Comparison of ENCODE assay signal across 1 fruit fly cellular context in genomic region chr3R:18090014-18090853, dm6.
TF ChIP-seq lines count a peak whose summit lies in the region.

sr (plus strand) TSS chr3R:18090803.

TF ChIP-seq in whole organism, embryonic, 481 proteins besides CTCF, POLR2A, EP300 and RAD21 (continued from another document and continues in another):
- TF ChIP-seq hbn (GFP tag; IDR thresholded peaks at IDR 0.05; lab: Robert Waterston, UW; ENCODE audit: partially characterized antibody) (no peak), bigmax (GFP tag; optimal IDR thresholded peaks at IDR 0.05; lab: Kevin White, UChicago) (no peak), btn (GFP tag; optimal IDR thresholded peaks at IDR 0.05; lab: Kevin White, UChicago) (no peak), vvl (GFP tag; IDR thresholded peaks at IDR 0.05; lab: Robert Waterston, UW) (0 out of 2 replicates have a peak, but pooled peaks have one; percentile 16), trh (GFP tag; optimal IDR thresholded peaks at IDR 0.05; lab: Kevin White, UChicago) (no peak), CG17328 (GFP tag; IDR thresholded peaks at IDR 0.05; lab: Robert Waterston, UW) (no peak), cas (GFP tag; IDR thresholded peaks at IDR 0.05; lab: Robert Waterston, UW) (no peak), lola (GFP tag; optimal IDR thresholded peaks at IDR 0.05; lab: Kevin White, UChicago) (no peak), CG10321 (GFP tag; IDR thresholded peaks at IDR 0.05; lab: Robert Waterston, UW) (no peak), Drgx (GFP tag; IDR thresholded peaks at IDR 0.05; lab: Robert Waterston, UW) (peak; percentile 39; the same call in 1 of the 2 replicates), CG5953 (GFP tag; IDR thresholded peaks at IDR 0.05; lab: Robert Waterston, UW) (no peak), Xrp1 (GFP tag; IDR thresholded peaks at IDR 0.05; lab: Robert Waterston, UW) (peak; percentile 58; the same call in 1 of the 2 replicates), MBD-R2 (GFP tag; IDR thresholded peaks at IDR 0.05; lab: Robert Waterston, UW) (no peak), CG3065 (GFP tag; optimal IDR thresholded peaks at IDR 0.05; lab: Kevin White, UChicago) (no peak), Jarid2 (GFP tag; optimal IDR thresholded peaks at IDR 0.05; lab: Kevin White, UChicago) (no peak), pho (GFP tag; optimal IDR thresholded peaks at IDR 0.05; lab: Kevin White, UChicago) (no peak), CG33213 (GFP tag; optimal IDR thresholded peaks at IDR 0.05; lab: Kevin White, UChicago) (no peak), CG10462 (GFP tag; optimal IDR thresholded peaks at IDR 0.05; lab: Kevin White, UChicago) (no peak), Hand (GFP tag; optimal IDR thresholded peaks at IDR 0.05; lab: Kevin White, UChicago) (no peak), tx (GFP tag; optimal IDR thresholded peaks at IDR 0.05; lab: Kevin White, UChicago) (no peak), CG5180 (GFP tag; optimal IDR thresholded peaks at IDR 0.05; lab: Kevin White, UChicago) (no peak), Dbx (GFP tag; IDR thresholded peaks at IDR 0.05; lab: Robert Waterston, UW) (no peak), CG43689 (GFP tag; IDR thresholded peaks at IDR 0.05; lab: Robert Waterston, UW) (no peak), CG11093 (GFP tag; IDR thresholded peaks at IDR 0.05; lab: Robert Waterston, UW) (no peak), CG9727 (GFP tag; optimal IDR thresholded peaks at IDR 0.05; lab: Kevin White, UChicago) (peak; percentile 15), kni (GFP tag; optimal IDR thresholded peaks at IDR 0.05; lab: Kevin White, UChicago) (no peak), stwl (tag; optimal IDR thresholded peaks at IDR 0.05; lab: Kevin White, UChicago) (no peak), CG14860 (GFP tag; IDR thresholded peaks at IDR 0.05; lab: Robert Waterston, UW; ENCODE audit: partially characterized antibody) (no peak), lab (GFP tag; optimal IDR thresholded peaks at IDR 0.05; lab: Kevin White, UChicago) (peak; percentile 29), wdn (GFP tag; IDR thresholded peaks at IDR 0.05; lab: Robert Waterston, UW) (no peak), Scr (GFP tag; IDR thresholded peaks at IDR 0.05; lab: Robert Waterston, UW; ENCODE audit: partially characterized antibody) (no peak), jigr1 (GFP tag; IDR thresholded peaks at IDR 0.05; lab: Robert Waterston, UW) (no peak), exex (tag; optimal IDR thresholded peaks at IDR 0.05; lab: Kevin White, UChicago) (no peak), CG13624 (GFP tag; optimal IDR thresholded peaks at IDR 0.05; lab: Kevin White, UChicago) (no peak), CG11398 (GFP tag; optimal IDR thresholded peaks at IDR 0.05; lab: Kevin White, UChicago) (no peak), CG6765 (GFP tag; optimal IDR thresholded peaks at IDR 0.05; lab: Kevin White, UChicago) (no peak), ewg (GFP tag; optimal IDR thresholded peaks at IDR 0.05; lab: Kevin White, UChicago) (no peak), CG12659 (GFP tag; optimal IDR thresholded peaks at IDR 0.05; lab: Kevin White, UChicago) (no peak), lmd (GFP tag; IDR thresholded peaks at IDR 0.05; lab: Robert Waterston, UW) (peak; percentile 32; the same call in 1 of the 2 replicates), CG14965 (GFP tag; optimal IDR thresholded peaks at IDR 0.05; lab: Kevin White, UChicago; ENCODE audit: borderline replicate concordance) (no peak), NfI (GFP tag; optimal IDR thresholded peaks at IDR 0.05; lab: Kevin White, UChicago) (no peak), croc (GFP tag; conservative IDR thresholded peaks at IDR 0.05; lab: Robert Waterston, UW) (no peak), ttk (GFP tag; IDR thresholded peaks at IDR 0.05; lab: Robert Waterston, UW) (no peak), CG2120 (GFP tag; optimal IDR thresholded peaks at IDR 0.05; lab: Kevin White, UChicago) (peak; percentile 46), CG13894 (tag; optimal IDR thresholded peaks at IDR 0.05; lab: Kevin White, UChicago) (no peak), Eip74EF (GFP tag; optimal IDR thresholded peaks at IDR 0.05; lab: Kevin White, UChicago) (no peak), CG16815 (GFP tag; optimal IDR thresholded peaks at IDR 0.05; lab: Kevin White, UChicago) (no peak), CG5245 (GFP tag; optimal IDR thresholded peaks at IDR 0.05; lab: Kevin White, UChicago) (no peak), Hr3 (GFP tag; optimal IDR thresholded peaks at IDR 0.05; lab: Kevin White, UChicago) (no peak), CG3726 (GFP tag; IDR thresholded peaks at IDR 0.05; lab: Robert Waterston, UW) (no peak), CG10147 (GFP tag; optimal IDR thresholded peaks at IDR 0.05; lab: Kevin White, UChicago) (no peak), CG7372 (GFP tag; IDR thresholded peaks at IDR 0.05; lab: Robert Waterston, UW) (no peak), odd (GFP tag; optimal IDR thresholded peaks at IDR 0.05; lab: Kevin White, UChicago) (no peak), sima (GFP tag; optimal IDR thresholded peaks at IDR 0.05; lab: Kevin White, UChicago) (no peak), CG18262 (tag; optimal IDR thresholded peaks at IDR 0.05; lab: Kevin White, UChicago) (peak; percentile 6), CG30431 (GFP tag; optimal IDR thresholded peaks at IDR 0.05; lab: Kevin White, UChicago) (no peak), CG9876 (GFP tag; optimal IDR thresholded peaks at IDR 0.05; lab: Kevin White, UChicago) (no peak), abd-A (tag; optimal IDR thresholded peaks at IDR 0.05; lab: Kevin White, UChicago) (no peak), Adf1 (GFP tag; IDR thresholded peaks at IDR 0.05; lab: Robert Waterston, UW) (no peak), CG16863 (GFP tag; optimal IDR thresholded peaks at IDR 0.05; lab: Kevin White, UChicago) (no peak), Deaf1 (tag; optimal IDR thresholded peaks at IDR 0.05; lab: Kevin White, UChicago) (no peak), Dip2 (GFP tag; IDR thresholded peaks at IDR 0.05; lab: Robert Waterston, UW) (no peak), fd3F (GFP tag; optimal IDR thresholded peaks at IDR 0.05; lab: Kevin White, UChicago) (no peak), CG10979 (tag; optimal IDR thresholded peaks at IDR 0.05; lab: Kevin White, UChicago) (peak; percentile 17), CG14050 (GFP tag; IDR thresholded peaks at IDR 0.05; lab: Robert Waterston, UW) (no peak), CG12769 (tag; optimal IDR thresholded peaks at IDR 0.05; lab: Kevin White, UChicago) (no peak), hth (optimal IDR thresholded peaks at IDR 0.05; lab: Kevin White, UChicago) (no peak), Dp (GFP tag; optimal IDR thresholded peaks at IDR 0.05; lab: Kevin White, UChicago) (no peak), Abd-B (GFP tag; optimal IDR thresholded peaks at IDR 0.05; lab: Kevin White, UChicago) (no peak), toy (GFP tag; IDR thresholded peaks at IDR 0.05; lab: Robert Waterston, UW) (no peak), tll (GFP tag; optimal IDR thresholded peaks at IDR 0.05; lab: Kevin White, UChicago) (no peak), Lhr (GFP tag; optimal IDR thresholded peaks at IDR 0.05; lab: Kevin White, UChicago) (no peak), mld (GFP tag; IDR thresholded peaks at IDR 0.05; lab: Robert Waterston, UW; ENCODE audit: partially characterized antibody) (no peak), CG6813 (GFP tag; optimal IDR thresholded peaks at IDR 0.05; lab: Kevin White, UChicago) (no peak), CG7357 (GFP tag; IDR thresholded peaks at IDR 0.05; lab: Robert Waterston, UW) (no peak), Dad (GFP tag; optimal IDR thresholded peaks at IDR 0.05; lab: Kevin White, UChicago) (no peak), gcm2 (GFP tag; optimal IDR thresholded peaks at IDR 0.05; lab: Kevin White, UChicago) (no peak), CG12942 (GFP tag; optimal IDR thresholded peaks at IDR 0.05; lab: Kevin White, UChicago) (no peak), CG12236 (GFP tag; optimal IDR thresholded peaks at IDR 0.05; lab: Kevin White, UChicago) (no peak), caup (GFP tag; optimal IDR thresholded peaks at IDR 0.05; lab: Kevin White, UChicago; ENCODE audit: severe bottlenecking) (no peak), CG4404 (GFP tag; IDR thresholded peaks at IDR 0.05; lab: Robert Waterston, UW) (no peak), ind (GFP tag; optimal IDR thresholded peaks at IDR 0.05; lab: Kevin White, UChicago) (peak; percentile 2), Stat92E (GFP tag; optimal IDR thresholded peaks at IDR 0.05; lab: Kevin White, UChicago) (no peak), HmgZ (tag; optimal IDR thresholded peaks at IDR 0.05; lab: Kevin White, UChicago) (no peak), kay (GFP tag; optimal IDR thresholded peaks at IDR 0.05; lab: Kevin White, UChicago) (no peak), CG31224 (GFP tag; IDR thresholded peaks at IDR 0.05; lab: Robert Waterston, UW) (no peak), tin (GFP tag; optimal IDR thresholded peaks at IDR 0.05; lab: Kevin White, UChicago) (no peak), Ets97D (GFP tag; optimal IDR thresholded peaks at IDR 0.05; lab: Kevin White, UChicago) (no peak), crc (GFP tag; optimal IDR thresholded peaks at IDR 0.05; lab: Kevin White, UChicago) (no peak), Mad (GFP tag; optimal IDR thresholded peaks at IDR 0.05; lab: Kevin White, UChicago) (no peak), lov (optimal IDR thresholded peaks at IDR 0.05; lab: Kevin White, UChicago) (no peak), lov (GFP tag; IDR thresholded peaks at IDR 0.05; lab: Robert Waterston, UW) (no peak), nom (GFP tag; optimal IDR thresholded peaks at IDR 0.05; lab: Kevin White, UChicago) (no peak), ham (GFP tag; IDR thresholded peaks at IDR 0.05; lab: Robert Waterston, UW) (no peak), CG3847 (GFP tag; IDR thresholded peaks at IDR 0.05; lab: Robert Waterston, UW) (no peak), CG7745 (tag; optimal IDR thresholded peaks at IDR 0.05; lab: Kevin White, UChicago) (no peak), CG3838 (GFP tag; optimal IDR thresholded peaks at IDR 0.05; lab: Kevin White, UChicago) (no peak), CG7839 (tag; optimal IDR thresholded peaks at IDR 0.05; lab: Kevin White, UChicago) (peak; percentile 33), Taf1 (GFP tag; IDR thresholded peaks at IDR 0.05; lab: Robert Waterston, UW) (no peak), HHEX (GFP tag; optimal IDR thresholded peaks at IDR 0.05; lab: Kevin White, UChicago) (no peak), emc (GFP tag; optimal IDR thresholded peaks at IDR 0.05; lab: Kevin White, UChicago) (no peak), CG1024 (GFP tag; IDR thresholded peaks at IDR 0.05; lab: Robert Waterston, UW) (no peak), run (tag; optimal IDR thresholded peaks at IDR 0.05; lab: Kevin White, UChicago) (no peak), Oaz (GFP tag; IDR thresholded peaks at IDR 0.05; lab: Robert Waterston, UW) (no peak), CG9609 (GFP tag; optimal IDR thresholded peaks at IDR 0.05; lab: Kevin White, UChicago) (no peak), CG4360 (GFP tag; IDR thresholded peaks at IDR 0.05; lab: Robert Waterston, UW) (peak; percentile 37; the same call in 1 of the 2 replicates), yki (optimal IDR thresholded peaks at IDR 0.05; lab: Kevin White, UChicago) (no peak), fd102C (GFP tag; optimal IDR thresholded peaks at IDR 0.05; lab: Kevin White, UChicago) (no peak), dysf (GFP tag; IDR thresholded peaks at IDR 0.05; lab: Robert Waterston, UW) (peak; percentile 45; the same call in 2 of the 3 replicates), CG32532 (GFP tag; IDR thresholded peaks at IDR 0.05; lab: Robert Waterston, UW) (0 out of 2 replicates have a peak, but pooled peaks have one; percentile 47), B-H2 (GFP tag; optimal IDR thresholded peaks at IDR 0.05; lab: Kevin White, UChicago) (no peak), al (GFP tag; IDR thresholded peaks at IDR 0.05; lab: Robert Waterston, UW) (no peak), luna (GFP tag; optimal IDR thresholded peaks at IDR 0.05; lab: Kevin White, UChicago) (no peak), Hr51 (GFP tag; optimal IDR thresholded peaks at IDR 0.05; lab: Kevin White, UChicago) (peak in 1 of 2 experiments; percentile 44), Mrtf (GFP tag; IDR thresholded peaks at IDR 0.05; lab: Robert Waterston, UW) (no peak), CG9817 (tag; optimal IDR thresholded peaks at IDR 0.05; lab: Kevin White, UChicago) (no peak), CG3163 (GFP tag; optimal IDR thresholded peaks at IDR 0.05; lab: Kevin White, UChicago) (no peak), vnd (GFP tag; IDR thresholded peaks at IDR 0.05; lab: Robert Waterston, UW; ENCODE audit: partially characterized antibody) (no peak), dmrt99B (tag; optimal IDR thresholded peaks at IDR 0.05; lab: Kevin White, UChicago) (peak; percentile 43), CG8478 (optimal IDR thresholded peaks at IDR 0.05; lab: Kevin White, UChicago) (no peak), wor (GFP tag; IDR thresholded peaks at IDR 0.05; lab: Robert Waterston, UW) (no peak), pnt (GFP tag; optimal IDR thresholded peaks at IDR 0.05; lab: Kevin White, UChicago) (no peak), bbx (GFP tag; IDR thresholded peaks at IDR 0.05; lab: Robert Waterston, UW; ENCODE audit: partially characterized antibody) (no peak), gsb-n (tag; optimal IDR thresholded peaks at IDR 0.05; lab: Kevin White, UChicago) (no peak), CG14710 (tag; optimal IDR thresholded peaks at IDR 0.05; lab: Kevin White, UChicago) (no peak), Poxn (GFP tag; IDR thresholded peaks at IDR 0.05; lab: Robert Waterston, UW) (no peak), mirr (GFP tag; optimal IDR thresholded peaks at IDR 0.05; lab: Kevin White, UChicago) (no peak), dm (GFP tag; optimal IDR thresholded peaks at IDR 0.05; lab: Kevin White, UChicago) (no peak), aop (GFP tag; IDR thresholded peaks at IDR 0.05; lab: Robert Waterston, UW) (no peak), CG1602 (GFP tag; optimal IDR thresholded peaks at IDR 0.05; lab: Kevin White, UChicago) (no peak), sc (optimal IDR thresholded peaks at IDR 0.05; lab: Kevin White, UChicago) (no peak), sc (GFP tag; optimal IDR thresholded peaks at IDR 0.05; lab: Kevin White, UChicago) (no peak), CG6254 (GFP tag; optimal IDR thresholded peaks at IDR 0.05; lab: Kevin White, UChicago) (no peak), psq (GFP tag; optimal IDR thresholded peaks at IDR 0.05; lab: Kevin White, UChicago) (no peak), CG11695 (GFP tag; IDR thresholded peaks at IDR 0.05; lab: Robert Waterston, UW) (peak; percentile 58; the same call in 2 of the 3 replicates), CkIIα-i1 (GFP tag; IDR thresholded peaks at IDR 0.05; lab: Robert Waterston, UW) (no peak), CG1603 (tag; optimal IDR thresholded peaks at IDR 0.05; lab: Kevin White, UChicago) (no peak), hkb (optimal IDR thresholded peaks at IDR 0.05; lab: Kevin White, UChicago) (no peak), hkb (GFP tag; IDR thresholded peaks at IDR 0.05; lab: Robert Waterston, UW) (no peak), nmo (GFP tag; optimal IDR thresholded peaks at IDR 0.05; lab: Kevin White, UChicago) (peak; percentile 13)
